Worm (Caenorhabditis elegans): ENCODE results near the gene gtap-1.

gtap-1 gene

DNA sequence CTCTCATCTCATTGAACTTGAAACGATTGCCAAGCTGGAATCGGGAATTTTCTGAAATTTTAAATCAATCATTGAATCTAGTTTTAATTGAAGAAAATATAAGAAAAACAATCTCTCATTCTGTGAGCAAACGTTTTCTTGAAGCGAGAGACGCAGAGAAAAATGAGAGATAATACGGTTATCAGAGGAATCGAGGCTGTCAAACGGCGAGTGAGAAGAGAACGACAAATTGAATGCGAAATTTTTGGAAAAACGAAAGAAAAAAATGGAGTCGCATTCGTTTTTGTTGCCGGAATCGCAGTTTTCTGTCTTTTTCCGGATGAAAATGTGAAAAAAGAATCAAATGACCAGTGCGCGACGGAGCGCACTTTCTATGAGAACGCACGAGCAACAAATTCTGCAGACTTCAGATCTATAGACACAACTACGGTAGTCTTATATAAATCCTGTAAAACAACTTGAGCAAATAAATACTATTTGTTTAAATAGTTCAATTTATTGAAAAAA lies 40.6 kb upstream of the gtap-1 start, which contains the start of gene tex-2 (continued):
- TF ChIP-seq isw-1 (GFP tag; IDR thresholded peaks at IDR 0.05) (peak; percentile 18), nhr-19 (GFP tag; conservative IDR thresholded peaks at IDR 0.05) (no peak), lin-15B (tag; optimal IDR thresholded peaks at IDR 0.05) (peak; percentile 38)

- TF ChIP-seq fkh-4 (tag; optimal IDR thresholded peaks at IDR 0.05; ENCODE audit: borderline replicate concordance) (no peak), elt-2 (tag; optimal IDR thresholded peaks at IDR 0.05) (peak; percentile 51)
Observed at ce11 chrII:5872414-5872813, 39.4 kb upstream of the gtap-1 start.

DNA sequence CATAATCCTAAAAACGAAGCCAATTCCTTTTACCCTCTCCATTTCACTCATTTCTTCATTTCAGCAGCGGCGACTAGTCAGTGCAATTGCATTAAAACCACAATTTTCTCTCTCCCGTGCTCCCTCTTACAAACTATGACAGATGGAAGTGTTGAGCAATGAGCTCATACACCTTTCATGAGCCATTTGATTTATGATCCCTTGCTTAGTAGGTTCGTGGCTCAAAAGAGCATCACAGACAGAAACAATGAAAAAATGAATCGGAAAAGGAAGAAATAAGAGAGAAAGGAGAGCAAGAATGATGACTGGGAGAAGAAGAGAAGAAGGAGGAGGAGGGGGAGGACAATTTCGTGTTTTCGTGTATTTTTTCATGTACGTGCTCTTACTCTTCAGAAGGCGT lies 38.5 kb upstream of the gtap-1 start:
- TF ChIP-seq nhr-85 (tag) (peak; percentile 39), lin-14 (GFP tag; optimal IDR thresholded peaks at IDR 0.05) (peak; percentile 48), fkh-8 (tag; optimal IDR thresholded peaks at IDR 0.05) (no peak), C04F5.9 (tag; optimal IDR thresholded peaks at IDR 0.05) (no peak), lsy-2 (tag; optimal IDR thresholded peaks at IDR 0.05) (peak in 1 of 2 experiments; percentile 15), dsc-1 (tag; optimal IDR thresholded peaks at IDR 0.05) (peak; percentile 48)

- TF ChIP-seq C34B4.2 (tag; optimal IDR thresholded peaks at IDR 0.05) (no peak), dpl-1 (GFP tag; optimal IDR thresholded peaks at IDR 0.05) (peak in 1 of 3 experiments; percentile 20), efl-1 (optimal IDR thresholded peaks at IDR 0.05) (no peak), efl-1 (GFP tag; optimal IDR thresholded peaks at IDR 0.05 in 1 of 2) (peak in 1 of 2 experiments; percentile 40)
Observed at ce11 chrII:5866920-5867319, 33.9 kb upstream of the gtap-1 start.

ce11 chrII:5865405-5866308 lies 32.6 kb upstream of the gtap-1 start, which contains the start of gene F55C12.19:
Gene F55C12.19 (plus strand): TSS chrII:5866139.
- TF ChIP-seq unc-86 (tag; optimal IDR thresholded peaks at IDR 0.05) (no peak), elt-2 (tag; optimal IDR thresholded peaks at IDR 0.05) (peak; percentile 47), nhr-85 (tag) (no peak), lin-13 (GFP tag; optimal IDR thresholded peaks at IDR 0.05) (no peak)

DNA sequence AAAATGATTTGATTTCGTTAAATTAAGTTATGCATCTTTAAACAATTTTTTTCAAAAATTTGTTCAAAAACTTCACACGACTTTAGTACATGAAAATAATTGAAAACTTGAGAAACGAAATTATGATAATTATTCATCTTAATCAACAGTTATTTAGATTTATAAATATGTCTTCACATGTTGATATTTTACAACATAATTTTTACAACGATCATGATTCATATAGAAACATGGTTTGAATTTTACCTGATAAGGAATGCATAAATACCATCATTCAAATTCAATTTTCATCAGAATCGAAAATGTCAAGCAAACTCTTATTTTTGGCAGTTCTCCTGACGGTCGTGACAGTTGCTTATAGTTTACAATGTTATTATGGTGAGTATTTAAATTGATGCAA lies 30.9 kb upstream of the gtap-1 start, which contains the start of gene tag-234:
TSS of gene tag-234 (plus strand) at position 301 of the 400 bp plus-strand sequence.
- TF ChIP-seq pag-3 (tag; optimal IDR thresholded peaks at IDR 0.05; ENCODE audit: borderline replicate concordance, insufficient read depth) (no peak), F16B12.6 (tag; optimal IDR thresholded peaks at IDR 0.05) (no peak), mdl-1 (tag; optimal IDR thresholded peaks at IDR 0.05) (no peak), fkh-10 (GFP tag; optimal IDR thresholded peaks at IDR 0.05) (no peak), ztf-11 (tag; optimal IDR thresholded peaks at IDR 0.05) (no peak), elt-2 (tag; optimal IDR thresholded peaks at IDR 0.05) (peak; percentile 2)

- TF ChIP-seq mep-1 (tag; optimal IDR thresholded peaks at IDR 0.05) (no peak), zag-1 (tag; optimal IDR thresholded peaks at IDR 0.05) (no peak), pax-3 (tag; optimal IDR thresholded peaks at IDR 0.05) (no peak), lin-14 (GFP tag; optimal IDR thresholded peaks at IDR 0.05) (peak; percentile 49), aha-1 (tag; optimal IDR thresholded peaks at IDR 0.05) (no peak), mab-9 (GFP tag; IDR thresholded peaks at IDR 0.05) (no peak), jun-1 (tag; optimal IDR thresholded peaks at IDR 0.05) (no peak), ceh-82 (tag; optimal IDR thresholded peaks at IDR 0.05) (no peak)
Observed at ce11 chrII:5860621-5861020, 27.6 kb upstream of the gtap-1 start.

All from whole organism, L1 larva.